Fruit fly (Drosophila melanogaster) whole organism, embryonic: Measurements from ENCODE around the gene cno.

ENCODE experiments used
- BtbVII ChIP-seq: fragments of 200-800 bp; sonication (Bioruptor generic); optimal IDR thresholded peaks from 3 replicates; lab custom pipeline; 2017; ENCODE audit warnings: missing biosample characterization, mild to moderate bottlenecking, missing genetic modification characterization
- CG10267 ChIP-seq: fragments of 200-800 bp; sonication (Bioruptor generic); optimal IDR thresholded peaks from 2 replicates; lab custom pipeline; 2018; ENCODE audit warnings: missing biosample characterization, mild to moderate bottlenecking, missing genetic modification characterization, moderate library complexity
- CG10321 ChIP-seq: fragments of 200-800 bp; sonication (Bioruptor generic); IDR thresholded peaks from 2 replicates; pipeline ENCODE4 v1.3.6; 2022; ENCODE audit warnings: missing biosample characterization, missing genetic modification characterization
- CG10543 ChIP-seq: fragments of 200-800 bp; sonication (Bioruptor generic); optimal IDR thresholded peaks from 3 replicates; lab custom pipeline; 2017; ENCODE audit warnings: missing biosample characterization, mild to moderate bottlenecking, missing genetic modification characterization, moderate library complexity
- CG11247 ChIP-seq: fragments of 200-800 bp; sonication (Bioruptor generic); IDR thresholded peaks from 2 replicates; pipeline ENCODE4 v1.3.6; 2022; ENCODE audit warnings: missing biosample characterization, missing genetic modification characterization
- CG13894 ChIP-seq: fragments of 200-800 bp; sonication (Bioruptor generic); optimal IDR thresholded peaks from 3 replicates; lab custom pipeline; 2018; ENCODE audit warnings: missing biosample characterization, mild to moderate bottlenecking, missing genetic modification characterization, moderate library complexity
- CG16779 ChIP-seq: fragments of 200-800 bp; sonication (Bioruptor generic); IDR thresholded peaks from 2 replicates; pipeline ENCODE4 v1.3.6; 2022; ENCODE audit warnings: missing biosample characterization, missing genetic modification characterization
- CG2202 ChIP-seq: fragments of 200-800 bp; sonication (Bioruptor generic); optimal IDR thresholded peaks from 2 replicates; lab custom pipeline; 2018; ENCODE audit warnings: missing biosample characterization, mild to moderate bottlenecking, missing genetic modification characterization
- CG30431 ChIP-seq: fragments of 200-800 bp; sonication (Bioruptor generic); optimal IDR thresholded peaks from 2 replicates; lab custom pipeline; 2017; ENCODE audit warnings: missing biosample characterization, missing genetic modification characterization
- CG31224 ChIP-seq: fragments of 200-800 bp; sonication (Bioruptor generic); IDR thresholded peaks from 2 replicates; pipeline ENCODE4 v1.3.6; 2022; ENCODE audit warnings: missing biosample characterization, missing genetic modification characterization
- CG31441 ChIP-seq: fragments of 200-800 bp; sonication (Bioruptor generic); IDR thresholded peaks from 2 replicates; pipeline ENCODE4 v1.3.6; 2022; ENCODE audit warnings: missing biosample characterization, missing genetic modification characterization
- CG32767 ChIP-seq: fragments of 200-800 bp; sonication (Bioruptor generic); IDR thresholded peaks from 2 replicates; pipeline ENCODE4 v1.3.6; 2022; ENCODE audit warnings: missing biosample characterization, missing genetic modification characterization
- CG34376 ChIP-seq: fragments of 200-800 bp; sonication (Bioruptor generic); optimal IDR thresholded peaks from 2 replicates; lab custom pipeline; 2018; ENCODE audit warnings: missing biosample characterization, mild to moderate bottlenecking, missing genetic modification characterization
- CG4328 ChIP-seq: fragments of 200-800 bp; sonication (Bioruptor generic); optimal IDR thresholded peaks from 3 replicates; lab custom pipeline; 2017; ENCODE audit warnings: missing biosample characterization, missing genetic modification reagents, missing genetic modification characterization
- CG4820 ChIP-seq: fragments of 200-800 bp; sonication (Bioruptor generic); optimal IDR thresholded peaks from 3 replicates; lab custom pipeline; 2016; ENCODE audit warnings: missing biosample characterization, missing genetic modification characterization
- CG6272 ChIP-seq: fragments of 200-800 bp; sonication (Bioruptor generic); IDR thresholded peaks from 2 replicates; pipeline ENCODE4 v1.3.6; 2022; ENCODE audit warnings: missing biosample characterization, missing genetic modification characterization
- CG7839 ChIP-seq: fragments of 200-800 bp; sonication (Bioruptor generic); optimal IDR thresholded peaks from 3 replicates; lab custom pipeline; 2018; ENCODE audit warnings: missing biosample characterization, mild to moderate bottlenecking, missing genetic modification characterization, moderate library complexity
- CG8359 ChIP-seq: fragments of 200-800 bp; sonication (Bioruptor generic); optimal IDR thresholded peaks from 2 replicates; lab custom pipeline; 2017; ENCODE audit warnings: missing biosample characterization, mild to moderate bottlenecking, missing genetic modification characterization, borderline replicate concordance
- Camta ChIP-seq: fragments of 200-800 bp; sonication (Bioruptor generic); optimal IDR thresholded peaks from 2 replicates; lab custom pipeline; 2016; ENCODE audit warnings: missing biosample characterization, missing genetic modification characterization
- Dad ChIP-seq: fragments of 200-800 bp; sonication (Bioruptor generic); optimal IDR thresholded peaks from 3 replicates; lab custom pipeline; 2016; ENCODE audit warnings: missing biosample characterization, missing genetic modification characterization
- Doc2 ChIP-seq: fragments of 200-800 bp; sonication (Bioruptor generic); IDR thresholded peaks from 2 replicates; pipeline ENCODE4 v1.3.6; 2022; ENCODE audit warnings: missing biosample characterization, missing genetic modification characterization
- HLH4C ChIP-seq: fragments of 200-800 bp; sonication (Bioruptor generic); IDR thresholded peaks from 3 replicates; pipeline ENCODE4 v1.3.6; 2022; ENCODE audit warnings: missing biosample characterization, missing genetic modification characterization; ENCODE audit not compliant: partially characterized antibody
- Hey ChIP-seq: fragments of 200-800 bp; sonication (Bioruptor generic); optimal IDR thresholded peaks from 3 replicates; lab custom pipeline; 2018; ENCODE audit warnings: missing biosample characterization, mild to moderate bottlenecking, missing genetic modification characterization
- Hmr ChIP-seq: fragments of 200-800 bp; sonication (Bioruptor generic); optimal IDR thresholded peaks from 3 replicates; lab custom pipeline; 2017; ENCODE audit warnings: mild to moderate bottlenecking, missing biosample characterization, missing genetic modification reagents, missing genetic modification characterization
- Lpt ChIP-seq: fragments of >200 bp; optimal IDR thresholded peaks from 2 replicates; lab custom pipeline; 2018; ENCODE audit warnings: missing biosample characterization, missing genetic modification characterization
- MBD-R2 ChIP-seq: fragments of 200-800 bp; sonication (Bioruptor generic); IDR thresholded peaks from 2 replicates; pipeline ENCODE4 v1.3.6; 2022; ENCODE audit warnings: missing biosample characterization, missing genetic modification characterization
- Optix ChIP-seq: fragments of 200-800 bp; sonication (Bioruptor generic); IDR thresholded peaks from 3 replicates; pipeline ENCODE4 v1.3.6; 2022; ENCODE audit warnings: missing biosample characterization, missing genetic modification characterization
- Rx ChIP-seq: fragments of 200-800 bp; sonication (Bioruptor generic); IDR thresholded peaks from 2 replicates; pipeline ENCODE4 v1.3.6; 2022; ENCODE audit warnings: missing biosample characterization, missing genetic modification characterization
- Stat92E ChIP-seq, 3 experiments: fragments of >200 bp in 2 of 3; fragments of 200-800 bp in 1 of 3; sonication (Bioruptor generic) in 1 of 3; optimal IDR thresholded peaks; 2 replicates each; lab custom pipeline; 2017 to 2019; ENCODE audit warnings: missing biosample characterization in 3 of 3, missing genetic modification characterization in 3 of 3, mild to moderate bottlenecking in 1 of 3, moderate library complexity in 1 of 3
- Vsx1 ChIP-seq: fragments of 200-800 bp; sonication (Bioruptor generic); optimal IDR thresholded peaks from 2 replicates; lab custom pipeline; 2017; ENCODE audit warnings: missing biosample characterization, mild to moderate bottlenecking, missing genetic modification characterization, missing genetic modification reagents
- ab ChIP-seq: fragments of 200-800 bp; sonication (Bioruptor generic); optimal IDR thresholded peaks from 2 replicates; lab custom pipeline; 2016; ENCODE audit warnings: missing biosample characterization, missing genetic modification characterization
- az2 ChIP-seq: fragments of 200-800 bp; sonication (Bioruptor generic); optimal IDR thresholded peaks from 3 replicates; lab custom pipeline; 2016; ENCODE audit warnings: missing biosample characterization, missing genetic modification characterization
- bigmax ChIP-seq: fragments of 200-800 bp; sonication (Bioruptor generic); optimal IDR thresholded peaks from 2 replicates; lab custom pipeline; 2018; ENCODE audit warnings: missing biosample characterization, mild to moderate bottlenecking, missing genetic modification characterization
- br ChIP-seq: fragments of >200 bp; optimal IDR thresholded peaks from 2 replicates; lab custom pipeline; 2017
- chif ChIP-seq, 2 experiments: fragments of 200-800 bp; sonication (Bioruptor generic); optimal IDR thresholded peaks; 3 replicates each; lab custom pipeline; 2016; ENCODE audit warnings: missing biosample characterization in 2 of 2, missing genetic modification characterization in 2 of 2
- dati ChIP-seq: fragments of 200-800 bp; sonication (Bioruptor generic); IDR thresholded peaks from 2 replicates; pipeline ENCODE4 v1.3.6; 2022; ENCODE audit warnings: missing biosample characterization, missing genetic modification characterization
- gcm2 ChIP-seq: fragments of 200-800 bp; sonication (Bioruptor generic); optimal IDR thresholded peaks from 2 replicates; lab custom pipeline; 2016; ENCODE audit warnings: missing biosample characterization, missing genetic modification characterization
- hbn ChIP-seq: fragments of 200-800 bp; sonication (Bioruptor generic); IDR thresholded peaks from 2 replicates; pipeline ENCODE4 v1.3.6; 2022; ENCODE audit warnings: missing biosample characterization, missing genetic modification characterization; ENCODE audit not compliant: partially characterized antibody
- maf-S ChIP-seq: fragments of 200-800 bp; sonication (Bioruptor generic); optimal IDR thresholded peaks from 2 replicates; lab custom pipeline; 2016; ENCODE audit warnings: missing biosample characterization, missing genetic modification characterization
- p53 ChIP-seq: fragments of 200-800 bp; sonication (Bioruptor generic); optimal IDR thresholded peaks from 2 replicates; lab custom pipeline; 2016; ENCODE audit warnings: missing biosample characterization, missing genetic modification characterization
- peb ChIP-seq: fragments of 200-800 bp; sonication (Bioruptor generic); IDR thresholded peaks from 2 replicates; pipeline ENCODE4 v1.3.6; 2022; ENCODE audit warnings: missing biosample characterization, missing genetic modification characterization
- pho ChIP-seq: fragments of 200-800 bp; sonication (Bioruptor generic); optimal IDR thresholded peaks from 2 replicates; lab custom pipeline; 2016; ENCODE audit warnings: missing biosample characterization, missing genetic modification characterization
- ranshi ChIP-seq: fragments of 200-800 bp; sonication (Bioruptor generic); IDR thresholded peaks from 2 replicates; pipeline ENCODE4 v1.3.6; 2022; ENCODE audit warnings: missing biosample characterization, missing genetic modification characterization
- salm ChIP-seq: fragments of 200-800 bp; sonication (Bioruptor generic); optimal IDR thresholded peaks from 2 replicates; lab custom pipeline; 2018; ENCODE audit warnings: missing biosample characterization, mild to moderate bottlenecking, missing genetic modification characterization
- sens ChIP-seq: fragments of 200-800 bp; sonication (Bioruptor generic); peaks from one replicate; lab custom pipeline; 2016; ENCODE audit warnings: missing biosample characterization, missing genetic modification characterization
- sens-2 ChIP-seq: fragments of 200-800 bp; sonication (Bioruptor generic); IDR thresholded peaks from 2 replicates; pipeline ENCODE4 v1.3.6; 2022; ENCODE audit warnings: missing biosample characterization, missing genetic modification characterization
- slp2 ChIP-seq: fragments of 200-800 bp; sonication (Bioruptor generic); optimal IDR thresholded peaks from 2 replicates; lab custom pipeline; 2016; ENCODE audit warnings: missing biosample characterization, missing genetic modification characterization
- sr ChIP-seq: fragments of 200-800 bp; sonication (Bioruptor generic); IDR thresholded peaks from 3 replicates; pipeline ENCODE4 v1.3.6; 2022; ENCODE audit warnings: missing biosample characterization, missing genetic modification characterization
- sug ChIP-seq: fragments of 200-800 bp; optimal IDR thresholded peaks from 2 replicates; lab custom pipeline; 2019; ENCODE audit warnings: missing biosample characterization, mild to moderate bottlenecking, missing genetic modification characterization, moderate library complexity
- zfh2 ChIP-seq: fragments of 200-800 bp; sonication (Bioruptor generic); optimal IDR thresholded peaks from 2 replicates; lab custom pipeline; 2016; ENCODE audit warnings: missing biosample characterization, missing genetic modification characterization

Gene cno

DNA sequence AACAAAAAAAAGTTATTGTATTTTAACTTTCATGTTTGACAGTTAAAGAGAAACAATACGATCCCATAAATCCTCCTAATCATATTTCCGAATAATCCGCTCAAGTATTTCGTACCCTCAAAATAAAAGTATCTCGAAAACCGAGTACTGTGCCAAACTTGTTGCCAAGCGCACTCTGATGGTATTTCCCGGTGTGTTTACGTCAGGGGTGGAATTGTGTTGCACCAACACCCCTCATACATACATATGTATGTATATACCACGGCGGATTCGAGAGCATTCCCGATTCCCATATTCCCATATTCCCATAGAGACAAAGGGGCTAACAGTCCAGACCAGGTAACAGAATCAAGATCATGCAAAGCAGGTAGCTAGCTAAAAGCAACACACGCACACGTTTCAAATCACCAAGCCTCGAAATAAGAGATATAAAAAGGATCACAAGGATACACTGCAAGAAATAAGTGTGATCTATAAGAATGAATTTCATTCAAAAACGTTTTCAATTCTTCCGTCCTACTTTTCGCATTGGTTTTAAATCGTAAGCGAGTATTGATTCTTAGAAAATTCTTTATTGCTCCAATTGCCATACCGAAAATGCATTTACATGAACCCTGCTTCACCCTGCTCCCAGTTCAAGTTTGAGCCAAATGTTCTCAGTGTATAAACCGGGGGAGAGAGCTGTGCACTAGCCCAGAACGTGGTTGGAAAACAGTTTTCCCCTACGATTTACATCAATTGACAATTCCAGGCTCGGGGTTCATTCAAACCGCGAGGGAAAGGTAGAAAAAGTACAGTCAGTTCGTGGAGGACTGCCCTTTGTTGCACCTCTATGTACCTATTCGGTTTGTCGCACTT, 5.1 kb downstream of the cno start (continued):
- TF ChIP-seq HLH4C (GFP tag; lab: Robert Waterston, UW) (no peak), MBD-R2 (GFP tag; lab: Robert Waterston, UW) (no peak), Stat92E (GFP tag; optimal IDR thresholded peaks at IDR 0.05; lab: Kevin White, UChicago) (peak in 1 of 3 experiments; percentile 92), CG10267 (peak; percentile 87), sens (GFP tag; lab: Kevin White, UChicago) (peak; percentile 98), CG32767 (peak; percentile 32; the same call in 1 of the 2 replicates), Camta (GFP tag; lab: Kevin White, UChicago) (peak; percentile 72), az2 (GFP tag; lab: Kevin White, UChicago) (peak; percentile 81), CG4328 (GFP tag; lab: Kevin White, UChicago) (peak; percentile 25), CG10543 (peak; percentile 6), Doc2 (GFP tag; lab: Robert Waterston, UW) (no peak), Hmr (no peak), hbn (GFP tag; lab: Robert Waterston, UW) (no peak), Rx (GFP tag; lab: Robert Waterston, UW) (peak; percentile 52; the same call in 1 of the 2 replicates), pho (GFP tag; lab: Kevin White, UChicago) (no peak), peb (peak; percentile 51; the same call in 1 of the 2 replicates), BtbVII (no peak), CG16779 (GFP tag; lab: Robert Waterston, UW) (no peak), gcm2 (GFP tag; lab: Kevin White, UChicago) (peak; percentile 24), CG13894 (tag; lab: Kevin White, UChicago) (no peak), Vsx1 (GFP tag; lab: Kevin White, UChicago) (peak; percentile 34), sr (GFP tag; lab: Robert Waterston, UW) (no peak), ab (GFP tag; lab: Kevin White, UChicago) (peak; percentile 59), CG34376 (no peak), CG10321 (GFP tag; lab: Robert Waterston, UW) (no peak), ranshi (GFP tag; lab: Robert Waterston, UW) (peak; percentile 59; the same call in 1 of the 2 replicates), br (no peak), CG6272 (GFP tag; lab: Robert Waterston, UW) (peak; percentile 28; the same call in 1 of the 2 replicates), CG31224 (GFP tag; lab: Robert Waterston, UW) (no peak), CG7839 (tag; lab: Kevin White, UChicago) (peak; percentile 74), maf-S (GFP tag; lab: Kevin White, UChicago) (peak; percentile 63), salm (peak; percentile 22), Hey (tag; lab: Kevin White, UChicago) (no peak), CG2202 (tag; lab: Kevin White, UChicago) (peak; percentile 87), Optix (GFP tag; lab: Robert Waterston, UW) (peak; percentile 69; the same call in 2 of the 3 replicates), slp2 (GFP tag; lab: Kevin White, UChicago) (peak; percentile 82), CG4820 (GFP tag; lab: Kevin White, UChicago) (peak; percentile 78), CG31441 (peak; percentile 84), CG11247 (peak; percentile 54), Lpt (GFP tag; lab: Kevin White, UChicago) (peak; percentile 5), zfh2 (no peak), CG8359 (peak; percentile 74), sug (tag; lab: Kevin White, UChicago) (no peak), CG30431 (GFP tag; lab: Kevin White, UChicago) (peak; percentile 80), dati (no peak), bigmax (GFP tag; lab: Kevin White, UChicago) (no peak), p53 (GFP tag; lab: Kevin White, UChicago) (peak; percentile 58), chif (GFP tag; optimal IDR thresholded peaks at IDR 0.05; lab: Kevin White, UChicago) (peak; percentile 77 to 93), sens-2 (peak; percentile 64), Dad (GFP tag; lab: Kevin White, UChicago) (peak; percentile 43)
